Worm (Caenorhabditis elegans): ENCODE measurements around the gene Y54F10AM.11.

Gene Y54F10AM.11

DNA sequence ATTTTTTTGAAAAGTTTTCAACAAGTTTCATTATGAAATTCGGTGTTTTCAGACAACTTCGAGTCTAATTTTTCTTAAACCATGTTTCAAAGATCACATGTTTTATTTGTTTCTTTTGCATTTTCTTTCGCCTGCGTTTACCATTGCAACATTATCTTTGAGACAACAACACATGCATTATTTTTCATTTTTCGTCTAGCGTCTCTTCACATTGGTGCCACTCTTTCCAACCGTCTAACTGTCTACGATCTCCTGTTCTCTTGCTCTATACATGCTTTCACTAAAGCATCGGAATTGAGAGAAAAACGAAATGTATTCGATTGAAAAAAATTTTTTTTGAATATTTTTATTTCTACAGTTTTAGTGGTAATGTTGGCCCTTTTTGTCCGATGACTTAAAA lies 14.8 kb upstream of the Y54F10AM.11 start:
- TF ChIP-seq hpl-2 (GFP tag; optimal IDR thresholded peaks at IDR 0.05) (no peak), unc-30 (tag; optimal IDR thresholded peaks at IDR 0.05) (no peak), C04F5.9 (tag; optimal IDR thresholded peaks at IDR 0.05) (no peak), egl-13 (tag; optimal IDR thresholded peaks at IDR 0.05) (no peak), nhr-47 (tag; optimal IDR thresholded peaks at IDR 0.05) (peak; percentile 63), skn-1 (tag; optimal IDR thresholded peaks at IDR 0.05) (peak; percentile 4), ceh-88 (GFP tag; IDR thresholded peaks at IDR 0.05) (no peak), lin-15B (tag; optimal IDR thresholded peaks at IDR 0.05) (no peak), vab-15 (tag; optimal IDR thresholded peaks at IDR 0.05) (no peak), ceh-82 (tag; optimal IDR thresholded peaks at IDR 0.05) (peak in 2 of 3 experiments; percentile 48 to 54), ets-5 (GFP tag; IDR thresholded peaks at IDR 0.05) (no peak), swsn-7 (tag; optimal IDR thresholded peaks at IDR 0.05) (peak; percentile 66), Y116A8C.19 (tag; optimal IDR thresholded peaks at IDR 0.05; ENCODE audit: borderline replicate concordance) (no peak), dsc-1 (tag; optimal IDR thresholded peaks at IDR 0.05) (peak; percentile 28), elt-3 (tag; optimal IDR thresholded peaks at IDR 0.05) (peak in 1 of 6 experiments; percentile 28), efl-3 (GFP tag; optimal IDR thresholded peaks at IDR 0.05) (no peak), fkh-8 (tag; optimal IDR thresholded peaks at IDR 0.05) (peak; percentile 16), jun-1 (tag; optimal IDR thresholded peaks at IDR 0.05) (peak; percentile 15), alr-1 (tag; optimal IDR thresholded peaks at IDR 0.05; ENCODE audit: borderline replicate concordance) (no peak), dpl-1 (GFP tag; optimal IDR thresholded peaks at IDR 0.05) (peak in 2 of 3 experiments; percentile 51 to 53), mab-9 (GFP tag; IDR thresholded peaks at IDR 0.05) (no peak), isw-1 (GFP tag; IDR thresholded peaks at IDR 0.05) (peak; percentile 27; the same call in 1 of the 2 replicates), lin-39 (tag; optimal IDR thresholded peaks at IDR 0.05) (no peak), egl-27 (tag; optimal IDR thresholded peaks at IDR 0.05) (no peak), lin-35 (GFP tag; optimal IDR thresholded peaks at IDR 0.05) (peak; percentile 49 to 66), lir-3 (tag; optimal IDR thresholded peaks at IDR 0.05; ENCODE audit: poor library complexity) (no peak), lin-13 (GFP tag; optimal IDR thresholded peaks at IDR 0.05) (no peak), nhr-237 (tag; optimal IDR thresholded peaks at IDR 0.05) (no peak), F16B12.6 (tag; optimal IDR thresholded peaks at IDR 0.05) (no peak), nhr-71 (tag; optimal IDR thresholded peaks at IDR 0.05) (peak; percentile 80), mep-1 (tag; optimal IDR thresholded peaks at IDR 0.05) (peak; percentile 52), zag-1 (tag; optimal IDR thresholded peaks at IDR 0.05) (no peak), fos-1 (tag; optimal IDR thresholded peaks at IDR 0.05) (peak; percentile 13), pag-3 (tag; optimal IDR thresholded peaks at IDR 0.05; ENCODE audit: borderline replicate concordance, insufficient read depth) (no peak), nhr-76 (tag; optimal IDR thresholded peaks at IDR 0.05) (no peak), fkh-10 (GFP tag; optimal IDR thresholded peaks at IDR 0.05) (no peak), nhr-84 (tag; optimal IDR thresholded peaks at IDR 0.05) (no peak), ces-1 (GFP tag; optimal IDR thresholded peaks at IDR 0.05) (no peak), sptf-1 (tag; optimal IDR thresholded peaks at IDR 0.05) (no peak), unc-130 (tag; optimal IDR thresholded peaks at IDR 0.05) (no peak), zip-4 (GFP tag; optimal IDR thresholded peaks at IDR 0.05) (no peak), ceh-8 (GFP tag; optimal IDR thresholded peaks at IDR 0.05) (no peak), C34B4.2 (tag; optimal IDR thresholded peaks at IDR 0.05) (no peak), efl-1 (optimal IDR thresholded peaks at IDR 0.05) (peak; percentile 74 to 78), efl-1 (GFP tag; optimal IDR thresholded peaks at IDR 0.05 in 1 of 2) (peak; percentile 52 to 93), unc-62 (GFP tag; optimal IDR thresholded peaks at IDR 0.05) (no peak), nhr-85 (tag) (peak; percentile 69), nhr-90 (tag; optimal IDR thresholded peaks at IDR 0.05; ENCODE audit: poor library complexity) (no peak), unc-98 (GFP tag; IDR thresholded peaks at IDR 0.05) (no peak), hlh-4 (tag; optimal IDR thresholded peaks at IDR 0.05) (no peak), ztf-11 (tag; optimal IDR thresholded peaks at IDR 0.05) (no peak), grh-1 (GFP tag; IDR thresholded peaks at IDR 0.05) (no peak), ceh-90 (tag; optimal IDR thresholded peaks at IDR 0.05) (no peak)
